Fruit fly (Drosophila melanogaster): ENCODE measurements around the gene Hsp26.

Gene Hsp26

DNA sequence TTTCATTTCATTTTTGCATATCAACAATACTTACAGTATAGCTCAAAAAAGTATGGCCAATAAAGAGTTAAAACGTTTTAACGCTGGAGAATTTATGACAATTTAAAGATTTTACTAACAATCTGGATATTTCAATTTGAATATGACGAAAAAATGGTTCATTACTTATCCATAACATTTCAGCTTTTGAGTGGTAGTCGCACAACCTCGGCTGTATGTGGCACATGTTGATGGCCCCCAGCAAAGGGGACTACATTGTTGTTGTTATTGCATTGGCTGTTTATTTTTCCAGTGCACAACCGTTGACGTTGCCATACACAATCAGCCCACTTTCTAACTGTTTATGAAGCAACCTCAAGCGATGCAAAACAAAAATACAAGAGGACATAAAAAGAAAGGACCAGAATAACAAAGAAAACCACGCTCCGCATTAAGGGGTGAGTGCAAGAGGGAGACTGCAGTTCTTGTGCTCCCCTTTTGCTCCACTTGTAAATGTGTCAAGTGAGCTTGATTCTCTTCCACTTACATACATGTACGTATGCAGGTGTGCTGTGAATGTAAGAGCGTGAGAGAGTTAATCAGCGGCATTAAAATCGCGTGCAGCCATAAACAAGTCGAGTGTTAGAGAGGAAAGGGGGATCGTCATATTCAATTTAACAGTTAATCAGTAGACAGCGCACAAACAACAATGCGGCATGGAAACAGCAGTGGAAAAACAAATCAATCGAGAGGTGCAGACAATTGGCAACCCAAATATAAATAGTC, 43.0 kb upstream of the Hsp26 start (continued):
- peak; percentile 62 for TF ChIP-seq unpg (GFP tag; optimal IDR thresholded peaks at IDR 0.05)
- no peak for TF ChIP-seq CG6654 (GFP tag; optimal IDR thresholded peaks at IDR 0.05)
- no peak for TF ChIP-seq bowl (GFP tag; IDR thresholded peaks at IDR 0.05)
- TF ChIP-seq prd (optimal IDR thresholded peaks at IDR 0.05) = no peak
- TF ChIP-seq prd (GFP tag; IDR thresholded peaks at IDR 0.05) = peak; percentile 56; the same call in 2 of the 3 replicates
- peak; percentile 24 for TF ChIP-seq CG15514 (GFP tag; optimal IDR thresholded peaks at IDR 0.05)
- TF ChIP-seq CG7271 (tag; optimal IDR thresholded peaks at IDR 0.05) = no peak
- no peak for TF ChIP-seq p53 (GFP tag; optimal IDR thresholded peaks at IDR 0.05)
- TF ChIP-seq CG12219 (GFP tag; optimal IDR thresholded peaks at IDR 0.05) = peak; percentile 22
- no peak for TF ChIP-seq schlank (tag; optimal IDR thresholded peaks at IDR 0.05)
- TF ChIP-seq CG34224 (GFP tag; IDR thresholded peaks at IDR 0.05; ENCODE audit: partially characterized antibody) = no peak
- peak; percentile 53; the same call in 1 of the 2 replicates for TF ChIP-seq CG14014 (GFP tag; IDR thresholded peaks at IDR 0.05)
- TF ChIP-seq CG11695 (GFP tag; IDR thresholded peaks at IDR 0.05) = peak; percentile 74; the same call in 2 of the 3 replicates
- TF ChIP-seq CG15601 (tag; optimal IDR thresholded peaks at IDR 0.05) = no peak
- peak; percentile 50 to 86 for TF ChIP-seq bsh (GFP tag; optimal IDR thresholded peaks at IDR 0.05)
- TF ChIP-seq Opbp (GFP tag; IDR thresholded peaks at IDR 0.05; ENCODE audit: partially characterized antibody) = no peak
- TF ChIP-seq Hsf (GFP tag; optimal IDR thresholded peaks at IDR 0.05) = peak; percentile 25
- TF ChIP-seq Nf-YA (GFP tag; IDR thresholded peaks at IDR 0.05) = peak; percentile 43; the same call in 1 of the 2 replicates
- no peak for TF ChIP-seq CG14710 (tag; optimal IDR thresholded peaks at IDR 0.05)
- peak; percentile 39 for TF ChIP-seq fd96Cb (tag; optimal IDR thresholded peaks at IDR 0.05)
- TF ChIP-seq sens (GFP tag) = peak; percentile 87
- no peak for TF ChIP-seq fu2 (GFP tag; optimal IDR thresholded peaks at IDR 0.05)
- peak; percentile 85 for TF ChIP-seq CG11696 (GFP tag; IDR thresholded peaks at IDR 0.05)
- TF ChIP-seq NFAT (GFP tag; IDR thresholded peaks at IDR 0.05) = no peak
- TF ChIP-seq CG4854 (GFP tag; optimal IDR thresholded peaks at IDR 0.05) = no peak
- TF ChIP-seq CG18619 (GFP tag; optimal IDR thresholded peaks at IDR 0.05) = peak; percentile 23
- TF ChIP-seq ftz-f1 (GFP tag; optimal IDR thresholded peaks at IDR 0.05) = no peak
- peak; percentile 38; the same call in 1 of the 2 replicates for TF ChIP-seq wor (GFP tag; IDR thresholded peaks at IDR 0.05)
- no peak for TF ChIP-seq Optix (GFP tag; IDR thresholded peaks at IDR 0.05)
- TF ChIP-seq CG11093 (GFP tag; IDR thresholded peaks at IDR 0.05) = no peak
- TF ChIP-seq Dbx (GFP tag; IDR thresholded peaks at IDR 0.05) = 0 out of 3 replicates have a peak, but pooled peaks have one; percentile 32
- no peak for TF ChIP-seq da (GFP tag; optimal IDR thresholded peaks at IDR 0.05)
- TF ChIP-seq CG3838 (GFP tag; optimal IDR thresholded peaks at IDR 0.05) = no peak
- TF ChIP-seq chinmo (GFP tag; IDR thresholded peaks at IDR 0.05; ENCODE audit: partially characterized antibody) = no peak
- no peak for TF ChIP-seq CG6683 (GFP tag; optimal IDR thresholded peaks at IDR 0.05)
- 0 out of 3 replicates have a peak, but pooled peaks have one; percentile 16 for TF ChIP-seq zfh1 (GFP tag; IDR thresholded peaks at IDR 0.05)
- TF ChIP-seq jigr1 (GFP tag; IDR thresholded peaks at IDR 0.05) = no peak
- TF ChIP-seq tx (GFP tag; optimal IDR thresholded peaks at IDR 0.05) = peak; percentile 4
- TF ChIP-seq Fer2 (tag; optimal IDR thresholded peaks at IDR 0.05) = no peak
- peak; percentile 52 for TF ChIP-seq PHDP (tag; optimal IDR thresholded peaks at IDR 0.05)
- 0 out of 2 replicates have a peak, but pooled peaks have one; percentile 19 for TF ChIP-seq CG11247 (GFP tag; IDR thresholded peaks at IDR 0.05)
- no peak for TF ChIP-seq CG13624 (GFP tag; optimal IDR thresholded peaks at IDR 0.05)
- no peak for TF ChIP-seq TFAM (GFP tag; optimal IDR thresholded peaks at IDR 0.05)
- peak; percentile 81 for TF ChIP-seq Med (GFP tag)
- TF ChIP-seq br (optimal IDR thresholded peaks at IDR 0.05) = no peak
- no peak for TF ChIP-seq Bdp1 (GFP tag; optimal IDR thresholded peaks at IDR 0.05)
- peak; percentile 52 for TF ChIP-seq Asciz (GFP tag; optimal IDR thresholded peaks at IDR 0.05)
- TF ChIP-seq phol (tag; optimal IDR thresholded peaks at IDR 0.05) = peak; percentile 41
- TF ChIP-seq lov (optimal IDR thresholded peaks at IDR 0.05) = no peak
- no peak for TF ChIP-seq lov (GFP tag; IDR thresholded peaks at IDR 0.05)
